Worm (Caenorhabditis elegans): ENCODE data around the gene tbce-1.

DNA sequence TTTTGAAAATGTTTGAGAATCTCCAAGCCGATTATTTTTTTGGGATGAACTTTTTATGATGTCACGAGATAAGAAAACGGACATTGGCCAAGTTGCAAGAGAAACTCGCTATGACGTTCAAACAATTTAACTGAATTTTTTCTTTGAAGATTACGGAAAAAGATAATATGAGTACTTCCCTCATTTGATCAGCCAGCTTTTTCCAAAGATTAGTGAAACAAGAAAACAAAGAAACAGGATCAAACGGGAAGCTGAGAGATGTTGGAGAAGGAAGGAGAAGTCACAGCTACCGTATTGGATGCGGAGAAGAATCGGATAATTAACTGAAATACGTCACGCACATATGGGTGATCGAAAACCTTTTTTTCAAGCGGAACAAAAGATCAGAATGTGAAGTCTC, 40.3 kb upstream of the tbce-1 start:
- TF ChIP-seq him-1 (tag; optimal IDR thresholded peaks at IDR 0.05) = no peak
- TF ChIP-seq W03F9.2 (tag; optimal IDR thresholded peaks at IDR 0.05) = no peak
- TF ChIP-seq dao-5 (tag; optimal IDR thresholded peaks at IDR 0.05) = no peak

Measured in whole organism, L4/young adult.